Fruit fly (Drosophila melanogaster) whole organism, embryonic: ENCODE results near the gene RhoGAP18B.

Source experiments
- Blimp-1 ChIP-seq: fragments of 200-800 bp; sonication (Bioruptor generic); optimal IDR thresholded peaks from 3 replicates; lab custom pipeline; 2018; ENCODE audit warnings: missing biosample characterization, missing genetic modification characterization, mild to moderate bottlenecking, moderate library complexity, missing genetic modification reagents
- CG10147 ChIP-seq: fragments of 200-800 bp; sonication (Bioruptor generic); optimal IDR thresholded peaks from 2 replicates; lab custom pipeline; 2019; ENCODE audit warnings: missing biosample characterization, mild to moderate bottlenecking, missing genetic modification characterization, moderate library complexity
- CG10267 ChIP-seq: fragments of 200-800 bp; sonication (Bioruptor generic); optimal IDR thresholded peaks from 2 replicates; lab custom pipeline; 2018; ENCODE audit warnings: missing biosample characterization, mild to moderate bottlenecking, missing genetic modification characterization, moderate library complexity
- CG10543 ChIP-seq: fragments of 200-800 bp; sonication (Bioruptor generic); optimal IDR thresholded peaks from 3 replicates; lab custom pipeline; 2017; ENCODE audit warnings: missing biosample characterization, mild to moderate bottlenecking, missing genetic modification characterization, moderate library complexity
- CG13287 ChIP-seq: fragments of 200-800 bp; sonication (Bioruptor generic); IDR thresholded peaks from 2 replicates; pipeline ENCODE4 v1.3.6; 2022; ENCODE audit warnings: missing biosample characterization, missing genetic modification characterization; ENCODE audit not compliant: partially characterized antibody
- CG14710 ChIP-seq: fragments of 200-800 bp; sonication (Bioruptor generic); optimal IDR thresholded peaks from 3 replicates; lab custom pipeline; 2019; ENCODE audit warnings: missing biosample characterization, mild to moderate bottlenecking, missing genetic modification characterization, moderate library complexity
- CG14860 ChIP-seq: fragments of 200-800 bp; sonication (Bioruptor generic); IDR thresholded peaks from 3 replicates; pipeline ENCODE4 v1.3.6; 2022; ENCODE audit warnings: missing biosample characterization, missing genetic modification characterization; ENCODE audit not compliant: partially characterized antibody
- CG17361 ChIP-seq: fragments of 200-800 bp; sonication (Bioruptor generic); IDR thresholded peaks from 3 replicates; pipeline ENCODE4 v1.3.6; 2022; ENCODE audit warnings: missing biosample characterization, missing genetic modification characterization
- CG17829 ChIP-seq: fragments of 200-800 bp; optimal IDR thresholded peaks from 2 replicates; lab custom pipeline; 2019; ENCODE audit warnings: missing biosample characterization, mild to moderate bottlenecking, missing genetic modification characterization, moderate library complexity
- CG18011 ChIP-seq: fragments of 200-800 bp; sonication (Bioruptor generic); optimal IDR thresholded peaks from 2 replicates; lab custom pipeline; 2017; ENCODE audit warnings: missing biosample characterization, missing genetic modification characterization, mild to moderate bottlenecking, moderate library complexity, missing genotype
- CG18476 ChIP-seq: fragments of 200-800 bp; sonication (Bioruptor generic); optimal IDR thresholded peaks from 2 replicates; lab custom pipeline; 2016; ENCODE audit warnings: missing biosample characterization, mild to moderate bottlenecking, missing genetic modification characterization
- CG34422 ChIP-seq: fragments of 200-800 bp; sonication (Bioruptor generic); IDR thresholded peaks from 3 replicates; pipeline ENCODE4 v1.3.6; 2022; ENCODE audit warnings: missing biosample characterization, missing genetic modification characterization
- CG3847 ChIP-seq: fragments of 200-800 bp; sonication (Bioruptor generic); IDR thresholded peaks from 2 replicates; pipeline ENCODE4 v1.3.6; 2022; ENCODE audit warnings: missing biosample characterization, missing genetic modification characterization
- CG3995 ChIP-seq: fragments of 200-800 bp; sonication (Bioruptor generic); optimal IDR thresholded peaks from 3 replicates; lab custom pipeline; 2016; ENCODE audit warnings: missing biosample characterization, missing genetic modification characterization
- CG4404 ChIP-seq: fragments of 200-800 bp; sonication (Bioruptor generic); IDR thresholded peaks from 2 replicates; pipeline ENCODE4 v1.3.6; 2022; ENCODE audit warnings: missing biosample characterization, missing genetic modification characterization
- CG5180 ChIP-seq: fragments of 200-800 bp; sonication (Bioruptor generic); optimal IDR thresholded peaks from 3 replicates; lab custom pipeline; 2017; ENCODE audit warnings: missing biosample characterization, missing genetic modification characterization, mild to moderate bottlenecking, moderate library complexity, missing genetic modification reagents
- CG6254 ChIP-seq: fragments of 200-800 bp; sonication (Bioruptor generic); optimal IDR thresholded peaks from 3 replicates; lab custom pipeline; 2017; ENCODE audit warnings: mild to moderate bottlenecking, missing biosample characterization, missing genetic modification reagents, missing genetic modification characterization
- CG6272 ChIP-seq: fragments of 200-800 bp; sonication (Bioruptor generic); IDR thresholded peaks from 2 replicates; pipeline ENCODE4 v1.3.6; 2022; ENCODE audit warnings: missing biosample characterization, missing genetic modification characterization
- CG7357 ChIP-seq: fragments of 200-800 bp; sonication (Bioruptor generic); IDR thresholded peaks from 3 replicates; pipeline ENCODE4 v1.3.6; 2022; ENCODE audit warnings: missing biosample characterization, missing genetic modification characterization
- CG8359 ChIP-seq: fragments of 200-800 bp; sonication (Bioruptor generic); optimal IDR thresholded peaks from 2 replicates; lab custom pipeline; 2017; ENCODE audit warnings: missing biosample characterization, mild to moderate bottlenecking, missing genetic modification characterization, borderline replicate concordance
- CG9876 ChIP-seq: fragments of 200-800 bp; sonication (Bioruptor generic); optimal IDR thresholded peaks from 2 replicates; lab custom pipeline; 2016; ENCODE audit warnings: missing biosample characterization, missing genetic modification characterization
- D ChIP-seq, 2 experiments: fragments of 200-800 bp in 1 of 2; fragments of >200 bp in 1 of 2; sonication (Bioruptor generic) in 1 of 2; optimal IDR thresholded peaks; 2 replicates in 1 of 2; 3 replicates in 1 of 2; lab custom pipeline; 2017; ENCODE audit warnings: mild to moderate bottlenecking in 1 of 2, missing biosample characterization in 1 of 2, missing genetic modification characterization in 1 of 2, missing genetic modification reagents in 1 of 2
- Doc2 ChIP-seq: fragments of 200-800 bp; sonication (Bioruptor generic); IDR thresholded peaks from 2 replicates; pipeline ENCODE4 v1.3.6; 2022; ENCODE audit warnings: missing biosample characterization, missing genetic modification characterization
- Doc3 ChIP-seq: fragments of 200-800 bp; sonication (Bioruptor generic); IDR thresholded peaks from 3 replicates; pipeline ENCODE4 v1.3.6; 2022; ENCODE audit warnings: missing biosample characterization, missing genetic modification characterization; ENCODE audit not compliant: partially characterized antibody
- Dp ChIP-seq: fragments of 200-800 bp; sonication (Bioruptor generic); optimal IDR thresholded peaks from 2 replicates; lab custom pipeline; 2018; ENCODE audit warnings: missing biosample characterization, mild to moderate bottlenecking, missing genetic modification characterization, moderate library complexity
- Dref ChIP-seq: fragments of 200-800 bp; sonication (Bioruptor generic); IDR thresholded peaks from 2 replicates; pipeline ENCODE4 v1.3.6; 2022; ENCODE audit warnings: missing biosample characterization, missing genetic modification characterization
- E2f1 ChIP-seq: fragments of 200-800 bp; sonication (Bioruptor generic); IDR thresholded peaks from 2 replicates; pipeline ENCODE4 v1.3.6; 2022; ENCODE audit warnings: missing biosample characterization, missing genetic modification characterization
- Fer1 ChIP-seq: fragments of 200-800 bp; sonication (Bioruptor generic); optimal IDR thresholded peaks from 2 replicates; lab custom pipeline; 2017; ENCODE audit warnings: missing biosample characterization, mild to moderate bottlenecking, missing genetic modification characterization
- HHEX ChIP-seq: fragments of 200-800 bp; sonication (Bioruptor generic); optimal IDR thresholded peaks from 3 replicates; lab custom pipeline; 2017; ENCODE audit warnings: missing biosample characterization, mild to moderate bottlenecking, missing genetic modification characterization, missing genetic modification reagents
- HLHmδ ChIP-seq: fragments of 200-800 bp; sonication (Bioruptor generic); optimal IDR thresholded peaks from 2 replicates; lab custom pipeline; 2018; ENCODE audit warnings: missing biosample characterization, mild to moderate bottlenecking, missing genetic modification characterization, moderate library complexity
- HmgZ ChIP-seq: fragments of 200-800 bp; sonication (Bioruptor generic); optimal IDR thresholded peaks from 2 replicates; lab custom pipeline; 2018; ENCODE audit warnings: missing biosample characterization, mild to moderate bottlenecking, missing genetic modification characterization
- Med ChIP-seq: fragments of 200-800 bp; sonication (Bioruptor generic); peaks from one replicate; lab custom pipeline; 2016; ENCODE audit warnings: missing biosample characterization, missing genetic modification characterization, mild to moderate bottlenecking, inconsistent platforms, moderate library complexity
- NfI ChIP-seq: fragments of 200-800 bp; sonication (Bioruptor generic); optimal IDR thresholded peaks from 3 replicates; lab custom pipeline; 2018; ENCODE audit warnings: missing biosample characterization, mild to moderate bottlenecking, missing genetic modification characterization, moderate library complexity
- Oli ChIP-seq: fragments of 200-800 bp; sonication (Bioruptor generic); optimal IDR thresholded peaks from 2 replicates; lab custom pipeline; 2018; ENCODE audit warnings: missing biosample characterization, mild to moderate bottlenecking, missing genetic modification characterization, moderate library complexity
- Stat92E ChIP-seq, 3 experiments: fragments of >200 bp in 2 of 3; fragments of 200-800 bp in 1 of 3; sonication (Bioruptor generic) in 1 of 3; optimal IDR thresholded peaks; 2 replicates each; lab custom pipeline; 2017 to 2019; ENCODE audit warnings: missing biosample characterization in 3 of 3, missing genetic modification characterization in 3 of 3, mild to moderate bottlenecking in 1 of 3, moderate library complexity in 1 of 3
- bab2 ChIP-seq: fragments of 200-800 bp; sonication (Bioruptor generic); optimal IDR thresholded peaks from 2 replicates; lab custom pipeline; 2016; ENCODE audit warnings: missing biosample characterization, missing genetic modification characterization
- bcd ChIP-seq: fragments of 200-800 bp; sonication (Bioruptor generic); optimal IDR thresholded peaks from 2 replicates; lab custom pipeline; 2017; ENCODE audit warnings: missing biosample characterization, mild to moderate bottlenecking, missing genetic modification characterization
- bigmax ChIP-seq: fragments of 200-800 bp; sonication (Bioruptor generic); optimal IDR thresholded peaks from 2 replicates; lab custom pipeline; 2018; ENCODE audit warnings: missing biosample characterization, mild to moderate bottlenecking, missing genetic modification characterization
- chif ChIP-seq, 2 experiments: fragments of 200-800 bp; sonication (Bioruptor generic); optimal IDR thresholded peaks; 3 replicates each; lab custom pipeline; 2016; ENCODE audit warnings: missing biosample characterization in 2 of 2, missing genetic modification characterization in 2 of 2
- crol ChIP-seq: fragments of 200-800 bp; sonication (Bioruptor generic); IDR thresholded peaks from 2 replicates; pipeline ENCODE4 v1.3.6; 2022; ENCODE audit warnings: missing biosample characterization, missing genetic modification characterization
- dimm ChIP-seq: fragments of 200-800 bp; sonication (Bioruptor generic); IDR thresholded peaks from 2 replicates; pipeline ENCODE4 v1.3.6; 2022; ENCODE audit warnings: missing biosample characterization, missing genetic modification characterization
- fd96Cb ChIP-seq: fragments of 200-800 bp; sonication (Bioruptor generic); optimal IDR thresholded peaks from 2 replicates; lab custom pipeline; 2018; ENCODE audit warnings: missing biosample characterization, mild to moderate bottlenecking, missing genetic modification characterization, moderate library complexity
- gfzf ChIP-seq: fragments of 200-800 bp; sonication (Bioruptor generic); optimal IDR thresholded peaks from 2 replicates; lab custom pipeline; 2016; ENCODE audit warnings: missing biosample characterization, mild to moderate bottlenecking, missing genetic modification characterization, moderate library complexity
- nerfin-2 ChIP-seq: fragments of 200-800 bp; sonication (Bioruptor generic); IDR thresholded peaks from 2 replicates; pipeline ENCODE4 v1.3.6; 2022; ENCODE audit warnings: missing biosample characterization, missing genetic modification characterization; ENCODE audit not compliant: partially characterized antibody
- phol ChIP-seq: fragments of 200-800 bp; sonication (Bioruptor generic); optimal IDR thresholded peaks from 3 replicates; lab custom pipeline; 2018; ENCODE audit warnings: missing biosample characterization, mild to moderate bottlenecking, missing genetic modification characterization, moderate library complexity
- tx ChIP-seq: fragments of 200-800 bp; sonication (Bioruptor generic); optimal IDR thresholded peaks from 2 replicates; lab custom pipeline; 2016; ENCODE audit warnings: missing biosample characterization, missing genetic modification characterization
- zf30C ChIP-seq: fragments of 200-800 bp; sonication (Bioruptor generic); optimal IDR thresholded peaks from 3 replicates; lab custom pipeline; 2018; ENCODE audit warnings: missing biosample characterization, mild to moderate bottlenecking, missing genetic modification characterization

RhoGAP18B gene

dm6 chrX:19106842-19107557, 59.9 kb downstream of the RhoGAP18B start (continued):
- peak; percentile 49 for TF ChIP-seq HHEX (GFP tag; lab: Kevin White, UChicago)
- no peak for TF ChIP-seq CG3847
- TF ChIP-seq CG10543: peak; percentile 23
- TF ChIP-seq CG6254 (GFP tag; lab: Kevin White, UChicago): no peak
- no peak for TF ChIP-seq nerfin-2 (GFP tag; lab: Robert Waterston, UW)
- TF ChIP-seq Doc2 (GFP tag; lab: Robert Waterston, UW): no peak
- no peak for TF ChIP-seq CG9876 (GFP tag; lab: Kevin White, UChicago)
- peak; percentile 62 for TF ChIP-seq phol (tag; lab: Kevin White, UChicago)
- no peak for TF ChIP-seq Dref (GFP tag; lab: Robert Waterston, UW)
- peak; percentile 29 for TF ChIP-seq fd96Cb
- TF ChIP-seq Blimp-1 (GFP tag; lab: Kevin White, UChicago): peak; percentile 13
- no peak for TF ChIP-seq zf30C (GFP tag; lab: Kevin White, UChicago)
- TF ChIP-seq CG4404 (GFP tag; lab: Robert Waterston, UW): no peak
- TF ChIP-seq D (optimal IDR thresholded peaks at IDR 0.05; lab: Kevin White, UChicago): no peak
- TF ChIP-seq D (GFP tag; optimal IDR thresholded peaks at IDR 0.05; lab: Kevin White, UChicago): peak; percentile 4
- TF ChIP-seq HmgZ: peak; percentile 4
- TF ChIP-seq CG18476: peak; percentile 15
- TF ChIP-seq CG3995 (GFP tag; lab: Kevin White, UChicago): no peak
- peak; percentile 19 for TF ChIP-seq CG14710
- TF ChIP-seq Fer1 (GFP tag; lab: Kevin White, UChicago): peak; percentile 58
- no peak for TF ChIP-seq HLHmδ
- TF ChIP-seq Oli (tag; lab: Kevin White, UChicago): peak; percentile 59
- no peak for TF ChIP-seq tx (GFP tag; lab: Kevin White, UChicago)
- TF ChIP-seq CG7357 (GFP tag; lab: Robert Waterston, UW): 0 out of 3 replicates have a peak, but pooled peaks have one; percentile 22
- no peak for TF ChIP-seq CG14860 (GFP tag; lab: Robert Waterston, UW)
- TF ChIP-seq CG10267 (tag; lab: Kevin White, UChicago): no peak
- peak; percentile 25 for TF ChIP-seq bab2
- TF ChIP-seq crol (GFP tag; lab: Robert Waterston, UW): peak; percentile 70
- no peak for TF ChIP-seq CG6272 (GFP tag; lab: Robert Waterston, UW)
- TF ChIP-seq Dp (GFP tag; lab: Kevin White, UChicago): no peak
- TF ChIP-seq Doc3 (GFP tag; lab: Robert Waterston, UW): no peak
- TF ChIP-seq CG13287 (GFP tag; lab: Robert Waterston, UW): no peak
- peak; percentile 1 for TF ChIP-seq CG17829 (tag; lab: Kevin White, UChicago)
- TF ChIP-seq bigmax (GFP tag; lab: Kevin White, UChicago): no peak
- no peak for TF ChIP-seq CG10147 (GFP tag; lab: Kevin White, UChicago)
- no peak for TF ChIP-seq Stat92E (GFP tag; optimal IDR thresholded peaks at IDR 0.05; lab: Kevin White, UChicago)
- peak; percentile 56 for TF ChIP-seq bcd (GFP tag; lab: Kevin White, UChicago)
- peak; percentile 29 for TF ChIP-seq NfI
- peak; percentile 55 for TF ChIP-seq CG17361
- peak; percentile 82 for TF ChIP-seq Med (GFP tag; lab: Kevin White, UChicago)
- TF ChIP-seq chif (GFP tag; optimal IDR thresholded peaks at IDR 0.05; lab: Kevin White, UChicago): peak in 1 of 2 experiments; percentile 21
- TF ChIP-seq CG8359: peak; percentile 7
- no peak for TF ChIP-seq dimm (GFP tag; lab: Robert Waterston, UW)
- TF ChIP-seq CG18011 (GFP tag; lab: Kevin White, UChicago): no peak
- TF ChIP-seq CG34422 (GFP tag; lab: Robert Waterston, UW): no peak
- peak; percentile 8 for TF ChIP-seq CG5180 (GFP tag; lab: Kevin White, UChicago)
- peak; percentile 32; the same call in 1 of the 2 replicates for TF ChIP-seq E2f1 (GFP tag; lab: Robert Waterston, UW)
- TF ChIP-seq gfzf (GFP tag; lab: Kevin White, UChicago): no peak
